Worm (Caenorhabditis elegans): ENCODE measurements around the gene Y39B6A.34.

- TF ChIP-seq unc-62 (GFP tag; optimal IDR thresholded peaks at IDR 0.05): no peak
- TF ChIP-seq snpc-4 (tag; optimal IDR thresholded peaks at IDR 0.05): peak; percentile 31
- no peak for TF ChIP-seq fkh-10 (GFP tag; optimal IDR thresholded peaks at IDR 0.05)
- TF ChIP-seq aly-2 (tag; optimal IDR thresholded peaks at IDR 0.05): no peak
- TF ChIP-seq nhr-77 (tag; optimal IDR thresholded peaks at IDR 0.05): no peak
- TF ChIP-seq nhr-25 (tag; optimal IDR thresholded peaks at IDR 0.05): no peak
- no peak for TF ChIP-seq nhr-12 (tag; optimal IDR thresholded peaks at IDR 0.05)
- no peak for TF ChIP-seq ztf-11 (tag; optimal IDR thresholded peaks at IDR 0.05)
- TF ChIP-seq nhr-237 (tag; optimal IDR thresholded peaks at IDR 0.05): no peak
- TF ChIP-seq ceh-9 (tag; optimal IDR thresholded peaks at IDR 0.05): no peak
Measured at ce11 chrV:18980980-18981529, 19.8 kb upstream of the Y39B6A.34 start, which contains the start of the genes mrps-35 and sws-1.
